Fruit fly (Drosophila melanogaster): Measurements from ENCODE around the gene Hers.

dm6 chrX:19875629-19876028 lies 9.7 kb downstream of the Hers start:
- TF ChIP-seq pan (optimal IDR thresholded peaks at IDR 0.05) (no peak), usp (GFP tag; optimal IDR thresholded peaks at IDR 0.05) (no peak), Dll (optimal IDR thresholded peaks at IDR 0.05) (no peak), psq (optimal IDR thresholded peaks at IDR 0.05) (no peak), CG8478 (optimal IDR thresholded peaks at IDR 0.05) (no peak)
